Fruit fly (Drosophila melanogaster) whole organism, embryonic: ENCODE data around the gene CG9706.
A peak's percentile ranks its signal among the peaks of the same experiment; 100 is the strongest.

Experiments
- Aef1 ChIP-seq: fragments of 200-800 bp; sonication (Bioruptor generic); IDR thresholded peaks from 3 replicates; pipeline ENCODE4 v1.3.6; 2022; ENCODE audit warnings: missing biosample characterization, missing genetic modification characterization
- Asciz ChIP-seq: fragments of 200-800 bp; sonication (Bioruptor generic); optimal IDR thresholded peaks from 2 replicates; lab custom pipeline; 2017; ENCODE audit warnings: missing biosample characterization, mild to moderate bottlenecking, missing genetic modification characterization, missing genetic modification reagents
- Atf3 ChIP-seq: fragments of 200-800 bp; sonication (Bioruptor generic); optimal IDR thresholded peaks from 3 replicates; lab custom pipeline; 2016; ENCODE audit warnings: missing biosample characterization, missing genetic modification characterization
- Atf6 ChIP-seq: fragments of 200-800 bp; sonication (Bioruptor generic); IDR thresholded peaks from 2 replicates; pipeline ENCODE4 v1.3.6; 2022; ENCODE audit warnings: missing biosample characterization, missing genetic modification characterization
- C15 ChIP-seq: fragments of 200-800 bp; sonication (Bioruptor generic); IDR thresholded peaks from 3 replicates; pipeline ENCODE4 v1.3.6; 2022; ENCODE audit warnings: missing biosample characterization, missing genetic modification characterization
- CG10147 ChIP-seq: fragments of 200-800 bp; sonication (Bioruptor generic); optimal IDR thresholded peaks from 2 replicates; lab custom pipeline; 2019; ENCODE audit warnings: missing biosample characterization, mild to moderate bottlenecking, missing genetic modification characterization, moderate library complexity
- CG1024 ChIP-seq: fragments of 200-800 bp; sonication (Bioruptor generic); IDR thresholded peaks from 2 replicates; pipeline ENCODE4 v1.3.6; 2022; ENCODE audit warnings: missing biosample characterization, missing genetic modification characterization
- CG10543 ChIP-seq: fragments of 200-800 bp; sonication (Bioruptor generic); optimal IDR thresholded peaks from 3 replicates; lab custom pipeline; 2017; ENCODE audit warnings: missing biosample characterization, mild to moderate bottlenecking, missing genetic modification characterization, moderate library complexity
- CG10565 ChIP-seq: fragments of 200-800 bp; sonication (Bioruptor generic); optimal IDR thresholded peaks from 3 replicates; lab custom pipeline; 2016; ENCODE audit warnings: missing biosample characterization, mild to moderate bottlenecking, missing genetic modification characterization
- CG11085 ChIP-seq: fragments of 200-800 bp; sonication (Bioruptor generic); IDR thresholded peaks from 2 replicates; pipeline ENCODE4 v1.3.6; 2022; ENCODE audit warnings: missing biosample characterization, missing genetic modification characterization
- CG11093 ChIP-seq: fragments of 200-800 bp; sonication (Bioruptor generic); IDR thresholded peaks from 3 replicates; pipeline ENCODE4 v1.3.6; 2022; ENCODE audit warnings: missing biosample characterization, missing genetic modification characterization
- CG13123 ChIP-seq: fragments of 200-800 bp; sonication (Bioruptor generic); optimal IDR thresholded peaks from 2 replicates; lab custom pipeline; 2016; ENCODE audit warnings: missing biosample characterization, missing genetic modification characterization
- CG15696 ChIP-seq: fragments of 200-800 bp; sonication (Bioruptor generic); optimal IDR thresholded peaks from 2 replicates; lab custom pipeline; 2019; ENCODE audit warnings: missing biosample characterization, mild to moderate bottlenecking, missing genetic modification characterization, moderate library complexity
- CG16813 ChIP-seq: fragments of 200-800 bp; sonication (Bioruptor generic); IDR thresholded peaks from 3 replicates; pipeline ENCODE4 v1.3.6; 2022; ENCODE audit warnings: missing biosample characterization, missing genetic modification characterization; ENCODE audit not compliant: partially characterized antibody
- CG17802 ChIP-seq: fragments of 200-800 bp; sonication (Bioruptor generic); optimal IDR thresholded peaks from 2 replicates; lab custom pipeline; 2018; ENCODE audit warnings: missing biosample characterization, mild to moderate bottlenecking, missing genetic modification characterization, moderate library complexity
- CG18764 ChIP-seq: fragments of 200-800 bp; sonication (Bioruptor generic); optimal IDR thresholded peaks from 3 replicates; lab custom pipeline; 2016; ENCODE audit warnings: missing biosample characterization, missing genetic modification characterization
- CG30431 ChIP-seq: fragments of 200-800 bp; sonication (Bioruptor generic); optimal IDR thresholded peaks from 2 replicates; lab custom pipeline; 2017; ENCODE audit warnings: missing biosample characterization, missing genetic modification characterization
- CG31365 ChIP-seq: fragments of 200-800 bp; sonication (Bioruptor generic); optimal IDR thresholded peaks from 2 replicates; lab custom pipeline; 2018; ENCODE audit warnings: missing biosample characterization, mild to moderate bottlenecking, missing genetic modification characterization
- CG6683 ChIP-seq: fragments of 200-800 bp; sonication (Bioruptor generic); optimal IDR thresholded peaks from 2 replicates; lab custom pipeline; 2017; ENCODE audit warnings: missing biosample characterization, mild to moderate bottlenecking, missing genetic modification characterization, missing genetic modification reagents
- CG7556 ChIP-seq: fragments of 200-800 bp; sonication (Bioruptor generic); optimal IDR thresholded peaks from 2 replicates; lab custom pipeline; 2017; ENCODE audit warnings: missing biosample characterization, mild to moderate bottlenecking, missing genetic modification characterization
- CG8290 ChIP-seq, 3 experiments: fragments of 200-800 bp; sonication (Bioruptor generic); optimal IDR thresholded peaks; 2 replicates each; lab custom pipeline; 2016 to 2019; ENCODE audit warnings: missing biosample characterization in 3 of 3, missing genetic modification characterization in 3 of 3, mild to moderate bottlenecking in 2 of 3, moderate library complexity in 1 of 3
- CG9817 ChIP-seq: fragments of 200-800 bp; sonication (Bioruptor generic); optimal IDR thresholded peaks from 2 replicates; lab custom pipeline; 2018; ENCODE audit warnings: missing biosample characterization, mild to moderate bottlenecking, missing genetic modification characterization, moderate library complexity
- D19A ChIP-seq: fragments of 200-800 bp; optimal IDR thresholded peaks from 3 replicates; lab custom pipeline; 2019; ENCODE audit warnings: missing biosample characterization, mild to moderate bottlenecking, missing genetic modification characterization, moderate library complexity
- Dll ChIP-seq: fragments of 200-800 bp; sonication (Bioruptor generic); IDR thresholded peaks from 4 replicates; pipeline ENCODE4 v1.3.6; 2022; ENCODE audit warnings: missing biosample characterization, missing genetic modification characterization; ENCODE audit not compliant: partially characterized antibody
- HHEX ChIP-seq: fragments of 200-800 bp; sonication (Bioruptor generic); optimal IDR thresholded peaks from 3 replicates; lab custom pipeline; 2017; ENCODE audit warnings: missing biosample characterization, mild to moderate bottlenecking, missing genetic modification characterization, missing genetic modification reagents
- HLHmδ ChIP-seq: fragments of 200-800 bp; sonication (Bioruptor generic); optimal IDR thresholded peaks from 2 replicates; lab custom pipeline; 2018; ENCODE audit warnings: missing biosample characterization, mild to moderate bottlenecking, missing genetic modification characterization, moderate library complexity
- HmgD ChIP-seq: fragments of 200-800 bp; sonication (Bioruptor generic); optimal IDR thresholded peaks from 3 replicates; lab custom pipeline; 2016; ENCODE audit warnings: missing biosample characterization, missing genetic modification characterization
- Optix ChIP-seq: fragments of 200-800 bp; sonication (Bioruptor generic); IDR thresholded peaks from 3 replicates; pipeline ENCODE4 v1.3.6; 2022; ENCODE audit warnings: missing biosample characterization, missing genetic modification characterization
- Side ChIP-seq: fragments of 200-800 bp; sonication (Bioruptor generic); optimal IDR thresholded peaks from 2 replicates; lab custom pipeline; 2016; ENCODE audit warnings: missing biosample characterization, missing genetic modification characterization
- YL-1 ChIP-seq: fragments of 200-800 bp; sonication (Bioruptor generic); optimal IDR thresholded peaks from 3 replicates; lab custom pipeline; 2017; ENCODE audit warnings: missing biosample characterization, mild to moderate bottlenecking, missing genetic modification characterization
- amos ChIP-seq: fragments of 200-800 bp; sonication (Bioruptor generic); IDR thresholded peaks from 2 replicates; pipeline ENCODE4 v1.3.6; 2022; ENCODE audit warnings: missing biosample characterization, missing genetic modification characterization; ENCODE audit not compliant: partially characterized antibody
- bowl ChIP-seq: fragments of 200-800 bp; sonication (Bioruptor generic); IDR thresholded peaks from 2 replicates; pipeline ENCODE4 v1.3.6; 2022; ENCODE audit warnings: missing biosample characterization, missing genetic modification characterization
- btn ChIP-seq: fragments of 200-800 bp; sonication (Bioruptor generic); optimal IDR thresholded peaks from 2 replicates; lab custom pipeline; 2016; ENCODE audit warnings: missing biosample characterization, missing genetic modification characterization
- chif ChIP-seq, 2 experiments: fragments of 200-800 bp; sonication (Bioruptor generic); optimal IDR thresholded peaks; 3 replicates each; lab custom pipeline; 2016; ENCODE audit warnings: missing biosample characterization in 2 of 2, missing genetic modification characterization in 2 of 2
- corto ChIP-seq: fragments of 200-800 bp; sonication (Bioruptor generic); optimal IDR thresholded peaks from 2 replicates; lab custom pipeline; 2016; ENCODE audit warnings: missing biosample characterization, mild to moderate bottlenecking, missing genetic modification characterization, moderate library complexity
- dimm ChIP-seq: fragments of 200-800 bp; sonication (Bioruptor generic); IDR thresholded peaks from 2 replicates; pipeline ENCODE4 v1.3.6; 2022; ENCODE audit warnings: missing biosample characterization, missing genetic modification characterization
- dysf ChIP-seq: fragments of 200-800 bp; sonication (Bioruptor generic); IDR thresholded peaks from 3 replicates; pipeline ENCODE4 v1.3.6; 2022; ENCODE audit warnings: missing biosample characterization, missing genetic modification characterization
- gcm2 ChIP-seq: fragments of 200-800 bp; sonication (Bioruptor generic); optimal IDR thresholded peaks from 2 replicates; lab custom pipeline; 2016; ENCODE audit warnings: missing biosample characterization, missing genetic modification characterization
- grn ChIP-seq: fragments of 200-800 bp; sonication (Bioruptor generic); optimal IDR thresholded peaks from 3 replicates; lab custom pipeline; 2017; ENCODE audit warnings: missing biosample characterization, missing genetic modification characterization
- h ChIP-seq: fragments of >200 bp; optimal IDR thresholded peaks from 2 replicates; lab custom pipeline; 2017
- lab ChIP-seq: fragments of 200-800 bp; sonication (Bioruptor generic); optimal IDR thresholded peaks from 3 replicates; lab custom pipeline; 2017; ENCODE audit warnings: missing biosample characterization, missing genetic modification characterization, mild to moderate bottlenecking, moderate library complexity, missing genetic modification reagents
- lilli ChIP-seq: fragments of 200-800 bp; sonication (Bioruptor generic); optimal IDR thresholded peaks from 3 replicates; lab custom pipeline; 2016; ENCODE audit warnings: missing biosample characterization, missing genetic modification characterization
- otp ChIP-seq: fragments of 200-800 bp; sonication (Bioruptor generic); IDR thresholded peaks from 3 replicates; pipeline ENCODE4, ENCODE4 v1.3.6; 2022; ENCODE audit warnings: missing biosample characterization, missing genetic modification characterization
- pnt ChIP-seq: fragments of 200-800 bp; sonication (Bioruptor generic); optimal IDR thresholded peaks from 3 replicates; lab custom pipeline; 2016; ENCODE audit warnings: missing biosample characterization, missing genetic modification characterization
- pum ChIP-seq: fragments of 200-800 bp; sonication (Bioruptor generic); optimal IDR thresholded peaks from 2 replicates; lab custom pipeline; 2016; ENCODE audit warnings: missing biosample characterization, missing genetic modification characterization
- trem ChIP-seq: fragments of 200-800 bp; optimal IDR thresholded peaks from 3 replicates; lab custom pipeline; 2019; ENCODE audit warnings: missing biosample characterization, mild to moderate bottlenecking, missing genetic modification characterization, moderate library complexity
- ttk ChIP-seq: fragments of 200-800 bp; sonication (Bioruptor generic); IDR thresholded peaks from 2 replicates; pipeline ENCODE4 v2.1.2; 2022; ENCODE audit warnings: missing biosample characterization, missing genetic modification characterization
- tx ChIP-seq: fragments of 200-800 bp; sonication (Bioruptor generic); optimal IDR thresholded peaks from 2 replicates; lab custom pipeline; 2016; ENCODE audit warnings: missing biosample characterization, missing genetic modification characterization
- unpg ChIP-seq: fragments of 200-800 bp; sonication (Bioruptor generic); optimal IDR thresholded peaks from 3 replicates; lab custom pipeline; 2018; ENCODE audit warnings: missing biosample characterization, mild to moderate bottlenecking, missing genetic modification characterization, moderate library complexity
- zfh2 ChIP-seq: fragments of 200-800 bp; sonication (Bioruptor generic); optimal IDR thresholded peaks from 2 replicates; lab custom pipeline; 2016; ENCODE audit warnings: missing biosample characterization, missing genetic modification characterization

The CG9706 gene

DNA sequence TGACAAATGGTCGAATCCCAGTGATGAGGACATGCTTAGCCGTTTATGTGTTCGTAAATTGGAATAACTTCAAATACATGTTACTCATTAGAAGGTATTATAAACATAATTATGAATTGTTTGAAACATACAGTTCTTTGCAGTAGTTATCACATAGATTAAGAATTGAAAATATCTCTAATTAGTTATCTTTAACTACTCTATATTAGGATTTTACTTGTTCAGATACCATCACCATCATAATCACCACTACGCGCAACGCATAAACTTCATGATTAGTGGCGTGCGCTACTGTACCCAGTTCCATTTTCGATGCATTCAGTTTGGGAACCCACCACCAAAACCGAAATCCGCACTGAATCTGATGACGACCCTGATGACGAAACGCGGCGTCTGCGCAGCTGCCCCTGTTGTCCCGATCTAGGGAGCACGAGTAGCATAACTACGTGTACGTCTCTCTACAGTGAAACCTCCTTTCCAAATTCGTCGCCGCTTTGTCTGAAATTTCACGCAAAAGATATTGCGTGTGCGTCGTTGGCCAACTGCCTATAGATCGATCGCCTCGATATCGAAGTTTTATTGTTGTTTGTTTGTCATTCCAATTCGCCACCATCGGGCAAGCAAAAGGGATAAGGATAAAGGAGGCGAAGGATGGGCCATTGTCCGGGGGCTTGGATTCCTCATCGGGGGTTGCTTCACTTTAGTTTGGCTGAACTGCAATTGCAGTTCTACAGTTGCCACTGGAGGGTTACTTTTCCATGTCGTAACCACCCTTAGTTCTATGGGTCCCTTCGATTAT, 38.7 kb upstream of the CG9706 start (continued):
- no peak for TF ChIP-seq CG7556 (GFP tag; lab: Kevin White, UChicago)
- TF ChIP-seq CG8290 (GFP tag; optimal IDR thresholded peaks at IDR 0.05; lab: Kevin White, UChicago) = no peak
- TF ChIP-seq CG8290 (tag; optimal IDR thresholded peaks at IDR 0.05; lab: Kevin White, UChicago) = no peak
- TF ChIP-seq pum = no peak
- peak; percentile 56 for TF ChIP-seq HLHmδ
- TF ChIP-seq pnt (GFP tag; lab: Kevin White, UChicago) = no peak
- TF ChIP-seq CG11093 = no peak
- TF ChIP-seq YL-1 = no peak
- no peak for TF ChIP-seq lab (GFP tag; lab: Kevin White, UChicago)
- no peak for TF ChIP-seq CG18764 (GFP tag; lab: Kevin White, UChicago)
- no peak for TF ChIP-seq corto (GFP tag; lab: Kevin White, UChicago)
- no peak for TF ChIP-seq dimm (GFP tag; lab: Robert Waterston, UW)
- peak; percentile 76 for TF ChIP-seq CG15696 (tag; lab: Kevin White, UChicago)
- no peak for TF ChIP-seq Optix (GFP tag; lab: Robert Waterston, UW)
- TF ChIP-seq lilli = no peak
- TF ChIP-seq h (lab: Kevin White, UChicago) = no peak
- TF ChIP-seq HmgD (GFP tag; lab: Kevin White, UChicago) = no peak
- no peak for TF ChIP-seq gcm2 (GFP tag; lab: Kevin White, UChicago)
- no peak for TF ChIP-seq amos (GFP tag; lab: Robert Waterston, UW)
- no peak for TF ChIP-seq CG6683
- no peak for TF ChIP-seq tx (GFP tag; lab: Kevin White, UChicago)
- TF ChIP-seq CG10147 (GFP tag; lab: Kevin White, UChicago) = no peak
- TF ChIP-seq zfh2 = no peak
- TF ChIP-seq otp (GFP tag; lab: Robert Waterston, UW) = no peak
- no peak for TF ChIP-seq CG30431 (GFP tag; lab: Kevin White, UChicago)
- TF ChIP-seq CG1024 (GFP tag; lab: Robert Waterston, UW) = no peak
- no peak for TF ChIP-seq Atf6 (GFP tag; lab: Robert Waterston, UW)
- no peak for TF ChIP-seq CG10565 (GFP tag; lab: Kevin White, UChicago)
- TF ChIP-seq CG9817 = no peak
- no peak for TF ChIP-seq btn
- TF ChIP-seq CG31365 (tag; lab: Kevin White, UChicago) = no peak
- TF ChIP-seq CG13123 (GFP tag; lab: Kevin White, UChicago) = no peak
- no peak for TF ChIP-seq Aef1 (GFP tag; lab: Robert Waterston, UW)
- no peak for TF ChIP-seq dysf
- TF ChIP-seq HHEX (GFP tag; lab: Kevin White, UChicago) = no peak
- TF ChIP-seq trem (tag; lab: Kevin White, UChicago) = peak; percentile 42
- TF ChIP-seq chif (GFP tag; optimal IDR thresholded peaks at IDR 0.05; lab: Kevin White, UChicago) = peak in 1 of 2 experiments; percentile 1
- no peak for TF ChIP-seq Asciz (GFP tag; lab: Kevin White, UChicago)
- TF ChIP-seq CG10543 = no peak
- no peak for TF ChIP-seq C15 (GFP tag; lab: Robert Waterston, UW)
- TF ChIP-seq Atf3 (GFP tag; lab: Kevin White, UChicago) = no peak
- TF ChIP-seq ttk = no peak
- TF ChIP-seq CG17802 = no peak
- TF ChIP-seq bowl = no peak
- no peak for TF ChIP-seq Dll (GFP tag; lab: Robert Waterston, UW)
- TF ChIP-seq grn (GFP tag; lab: Kevin White, UChicago) = no peak
- TF ChIP-seq Side = no peak
- TF ChIP-seq D19A = peak; percentile 51
- no peak for TF ChIP-seq CG16813 (GFP tag; lab: Robert Waterston, UW)
- TF ChIP-seq CG11085 (GFP tag; lab: Robert Waterston, UW) = no peak
- TF ChIP-seq unpg (GFP tag; lab: Kevin White, UChicago) = no peak
